Worm (Caenorhabditis elegans) whole organism, L1 larva: ENCODE data around the gene R10E9.3.
A peak's percentile ranks its signal among the peaks of the same experiment; 100 is the strongest.

Experiments used
- C04F5.9 ChIP-seq: sonication (generic microtip); optimal IDR thresholded peaks from 2 replicates; lab custom pipeline; 2016; ENCODE audit warnings: missing genetic modification characterization, missing compliant biosample characterization
- C16A3.4 ChIP-seq: fragments of 150-350 bp; optimal IDR thresholded peaks from 2 replicates; lab custom pipeline; 2014; ENCODE audit warnings: missing biosample characterization, missing genetic modification characterization
- C34B4.2 ChIP-seq: sonication (generic microtip); optimal IDR thresholded peaks from 2 replicates; lab custom pipeline; 2017; ENCODE audit warnings: mild to moderate bottlenecking, missing genetic modification characterization, missing compliant biosample characterization
- Y116A8C.19 ChIP-seq: sonication (generic microtip); optimal IDR thresholded peaks from 2 replicates; lab custom pipeline; 2016; ENCODE audit warnings: missing compliant biosample characterization, missing genetic modification characterization, borderline replicate concordance
- aly-2 ChIP-seq: fragments of 150-350 bp; optimal IDR thresholded peaks from 2 replicates; lab custom pipeline; 2014; ENCODE audit warnings: missing biosample characterization, missing genetic modification characterization
- blmp-1 ChIP-seq: fragments of 150-350 bp; optimal IDR thresholded peaks from 2 replicates; lab custom pipeline; 2014; ENCODE audit warnings: missing biosample characterization, missing genetic modification characterization
- ceh-8 ChIP-seq: fragments of 200-800 bp; sonication (Bioruptor generic); optimal IDR thresholded peaks from 2 replicates; lab custom pipeline; 2018; ENCODE audit warnings: mild to moderate bottlenecking, missing genetic modification characterization, moderate library complexity, missing compliant biosample characterization
- ces-1 ChIP-seq: fragments of 150-350 bp; optimal IDR thresholded peaks from 2 replicates; lab custom pipeline; 2014; ENCODE audit warnings: missing biosample characterization, missing genetic modification reagents, missing genetic modification characterization
- dpl-1 ChIP-seq, 3 experiments: fragments of 150-350 bp in 2 of 3; sonication (generic microtip) in 1 of 3; optimal IDR thresholded peaks; 2 replicates each; lab custom pipeline; 2014 to 2017; ENCODE audit warnings: missing biosample characterization in 3 of 3, missing genetic modification characterization in 3 of 3, missing genetic modification reagents in 3 of 3
- dsc-1 ChIP-seq: sonication (generic microtip); optimal IDR thresholded peaks from 2 replicates; lab custom pipeline; 2016; ENCODE audit warnings: mild to moderate bottlenecking, missing genetic modification characterization, missing compliant biosample characterization
- efl-1 ChIP-seq, 4 experiments: fragments of 150-350 bp; optimal IDR thresholded peaks in 3 of 4; peaks in 1 of 4; 1 replicate in 1 of 4; 2 replicates in 3 of 4; lab custom pipeline; 2014; ENCODE audit warnings: missing biosample characterization in 2 of 4, missing genetic modification characterization in 2 of 4, missing genetic modification reagents in 2 of 4
- egl-13 ChIP-seq: sonication (generic microtip); optimal IDR thresholded peaks from 2 replicates; lab custom pipeline; 2016; ENCODE audit warnings: missing genotype, missing genetic modification reagents, missing genetic modification characterization, missing compliant biosample characterization
- elt-2 ChIP-seq: sonication (generic microtip); optimal IDR thresholded peaks from 2 replicates; lab custom pipeline; 2016; ENCODE audit warnings: missing genetic modification characterization, mild to moderate bottlenecking, inconsistent platforms, missing compliant biosample characterization, missing genetic modification reagents
- elt-3 ChIP-seq, 6 experiments: fragments of 150-350 bp in 1 of 6; sonication (generic microtip); optimal IDR thresholded peaks; 2 replicates each; lab custom pipeline; 2017 to 2018; ENCODE audit warnings: missing biosample characterization in 6 of 6, missing genetic modification characterization in 6 of 6, inconsistent platforms in 1 of 6
- ets-5 ChIP-seq: fragments of 200-800 bp; sonication (Bioruptor generic); IDR thresholded peaks from 2 replicates; pipeline ENCODE4 v1.3.6; 2022; ENCODE audit warnings: missing genetic modification characterization, missing compliant biosample characterization
- fkh-10 ChIP-seq: sonication (generic microtip); optimal IDR thresholded peaks from 2 replicates; lab custom pipeline; 2017; ENCODE audit warnings: missing biosample characterization, missing genetic modification reagents, missing genetic modification characterization
- fkh-4 ChIP-seq: sonication (generic microtip); optimal IDR thresholded peaks from 2 replicates; lab custom pipeline; 2016; ENCODE audit warnings: missing compliant biosample characterization, missing genetic modification characterization, borderline replicate concordance
- fos-1 ChIP-seq: fragments of 150-350 bp; optimal IDR thresholded peaks from 2 replicates; lab custom pipeline; 2014; ENCODE audit warnings: missing biosample characterization, missing genetic modification characterization
- hlh-4 ChIP-seq: sonication (generic microtip); optimal IDR thresholded peaks from 2 replicates; lab custom pipeline; 2016; ENCODE audit warnings: mild to moderate bottlenecking, missing genetic modification characterization, missing compliant biosample characterization
- hpl-2 ChIP-seq: fragments of 150-350 bp; optimal IDR thresholded peaks from 2 replicates; lab custom pipeline; 2014; ENCODE audit warnings: missing biosample characterization, missing genetic modification reagents, missing genetic modification characterization
- irx-1 ChIP-seq: sonication (generic microtip); optimal IDR thresholded peaks from 2 replicates; lab custom pipeline; 2016; ENCODE audit warnings: missing genetic modification characterization, missing compliant biosample characterization
- jun-1 ChIP-seq: fragments of 150-350 bp; optimal IDR thresholded peaks from 2 replicates; lab custom pipeline; 2014; ENCODE audit warnings: missing biosample characterization, missing genetic modification reagents, missing genetic modification characterization
- lin-13 ChIP-seq: fragments of 150-350 bp; optimal IDR thresholded peaks from 2 replicates; lab custom pipeline; 2014; ENCODE audit warnings: missing biosample characterization, missing genetic modification reagents, missing genetic modification characterization
- lin-15B ChIP-seq: fragments of 150-350 bp; sonication (generic microtip); optimal IDR thresholded peaks from 3 replicates; lab custom pipeline; 2014; ENCODE audit warnings: missing biosample characterization, missing genetic modification characterization
- lin-35 ChIP-seq, 2 experiments: fragments of 150-350 bp; optimal IDR thresholded peaks; 2 replicates each; lab custom pipeline; 2014; ENCODE audit warnings: missing biosample characterization in 2 of 2, missing genetic modification characterization in 2 of 2, missing genetic modification reagents in 2 of 2
- lin-39 ChIP-seq: fragments of 150-350 bp; optimal IDR thresholded peaks from 2 replicates; lab custom pipeline; 2014; ENCODE audit warnings: missing biosample characterization, missing genetic modification reagents, missing genetic modification characterization
- lsy-2 ChIP-seq, 2 experiments: fragments of 150-350 bp; optimal IDR thresholded peaks; 2 replicates each; lab custom pipeline; 2014; ENCODE audit warnings: missing biosample characterization in 2 of 2, missing genetic modification characterization in 2 of 2
- mep-1 ChIP-seq: fragments of 150-350 bp; optimal IDR thresholded peaks from 2 replicates; lab custom pipeline; 2014; ENCODE audit warnings: missing biosample characterization, missing genetic modification characterization
- nhr-11 ChIP-seq: fragments of 150-350 bp; optimal IDR thresholded peaks from 2 replicates; lab custom pipeline; 2014; ENCODE audit warnings: missing biosample characterization, missing genetic modification characterization
- nhr-12 ChIP-seq: sonication (generic microtip); optimal IDR thresholded peaks from 2 replicates; lab custom pipeline; 2017; ENCODE audit warnings: missing biosample characterization, missing genetic modification characterization
- nhr-19 ChIP-seq: fragments of 200-800 bp; sonication (Bioruptor generic); conservative IDR thresholded peaks from 2 replicates; pipeline ENCODE4 v1.3.6; 2022; ENCODE audit warnings: missing genetic modification characterization, missing compliant biosample characterization
- nhr-20 ChIP-seq: sonication (generic microtip); optimal IDR thresholded peaks from 2 replicates; lab custom pipeline; 2016; ENCODE audit warnings: mild to moderate bottlenecking, missing genetic modification characterization, missing compliant biosample characterization
- nhr-237 ChIP-seq: fragments of 150-350 bp; optimal IDR thresholded peaks from 2 replicates; lab custom pipeline; 2014; ENCODE audit warnings: missing biosample characterization, missing genetic modification characterization
- nhr-28 ChIP-seq: fragments of 150-350 bp; optimal IDR thresholded peaks from 2 replicates; lab custom pipeline; 2014; ENCODE audit warnings: missing biosample characterization, missing genetic modification characterization
- nhr-47 ChIP-seq: sonication (generic microtip); optimal IDR thresholded peaks from 2 replicates; lab custom pipeline; 2016; ENCODE audit warnings: mild to moderate bottlenecking, missing genetic modification characterization, moderate library complexity, missing compliant biosample characterization
- nhr-77 ChIP-seq: fragments of 150-350 bp; optimal IDR thresholded peaks from 2 replicates; lab custom pipeline; 2014; ENCODE audit warnings: missing biosample characterization, missing genetic modification characterization
- nhr-85 ChIP-seq: sonication (generic microtip); peaks from one replicate; lab custom pipeline; 2016; ENCODE audit warnings: missing genetic modification characterization, inconsistent platforms, missing compliant biosample characterization
- pag-3 ChIP-seq: sonication (generic microtip); optimal IDR thresholded peaks from 2 replicates; lab custom pipeline; 2017; ENCODE audit warnings: missing genetic modification characterization, mild to moderate bottlenecking, missing compliant biosample characterization, antibody characterized with exemption, borderline replicate concordance; ENCODE audit not compliant: insufficient read depth
- rnt-1 ChIP-seq: sonication (generic microtip); optimal IDR thresholded peaks from 2 replicates; lab custom pipeline; 2016; ENCODE audit warnings: mild to moderate bottlenecking, missing genetic modification characterization, moderate library complexity, missing compliant biosample characterization
- snpc-4 ChIP-seq: fragments of 150-350 bp; optimal IDR thresholded peaks from 2 replicates; lab custom pipeline; 2014; ENCODE audit warnings: missing biosample characterization, missing genetic modification characterization
- sox-4 ChIP-seq: sonication (generic microtip); optimal IDR thresholded peaks from 2 replicates; lab custom pipeline; 2016; ENCODE audit warnings: missing genetic modification characterization, missing compliant biosample characterization
- sptf-1 ChIP-seq: fragments of 150-350 bp; optimal IDR thresholded peaks from 2 replicates; lab custom pipeline; 2014; ENCODE audit warnings: missing biosample characterization, missing genetic modification characterization
- sup-37 ChIP-seq: fragments of 200-800 bp; sonication (Bioruptor generic); optimal IDR thresholded peaks from 2 replicates; lab custom pipeline; 2018; ENCODE audit warnings: mild to moderate bottlenecking, missing genetic modification characterization, missing compliant biosample characterization
- tbx-2 ChIP-seq: sonication (generic microtip); optimal IDR thresholded peaks from 2 replicates; lab custom pipeline; 2016; ENCODE audit warnings: missing genetic modification characterization, missing compliant biosample characterization
- tlp-1 ChIP-seq: fragments of 150-350 bp; optimal IDR thresholded peaks from 2 replicates; lab custom pipeline; 2014; ENCODE audit warnings: missing biosample characterization, missing genetic modification characterization
- unc-30 ChIP-seq: sonication (generic microtip); optimal IDR thresholded peaks from 2 replicates; lab custom pipeline; 2017; ENCODE audit warnings: missing biosample characterization, missing genetic modification characterization
- unc-62 ChIP-seq: fragments of 150-350 bp; optimal IDR thresholded peaks from 2 replicates; lab custom pipeline; 2014; ENCODE audit warnings: missing biosample characterization, missing genetic modification reagents, missing genetic modification characterization
- unc-86 ChIP-seq: sonication (generic microtip); optimal IDR thresholded peaks from 2 replicates; lab custom pipeline; 2016; ENCODE audit warnings: missing genetic modification characterization, missing compliant biosample characterization
- unc-98 ChIP-seq: fragments of 200-800 bp; sonication (Bioruptor generic); IDR thresholded peaks from 2 replicates; pipeline ENCODE4 v1.3.6; 2022; ENCODE audit warnings: missing genetic modification characterization, missing compliant biosample characterization
- vab-15 ChIP-seq: sonication (generic microtip); optimal IDR thresholded peaks from 2 replicates; lab custom pipeline; 2017; ENCODE audit warnings: missing genotype, mild to moderate bottlenecking, missing genetic modification characterization, missing compliant biosample characterization
- xbp-1 ChIP-seq: sonication (generic microtip); optimal IDR thresholded peaks from 2 replicates; lab custom pipeline; 2016; ENCODE audit warnings: missing genetic modification characterization, missing compliant biosample characterization
- zag-1 ChIP-seq: fragments of 150-350 bp; optimal IDR thresholded peaks from 2 replicates; lab custom pipeline; 2014; ENCODE audit warnings: missing biosample characterization, missing genetic modification characterization
- zip-4 ChIP-seq: fragments of 200-800 bp; sonication (Bioruptor generic); optimal IDR thresholded peaks from 2 replicates; lab custom pipeline; 2018; ENCODE audit warnings: mild to moderate bottlenecking, missing genetic modification characterization, moderate library complexity, missing compliant biosample characterization
- ztf-4 ChIP-seq: fragments of 150-350 bp; optimal IDR thresholded peaks from 2 replicates; lab custom pipeline; 2014; ENCODE audit warnings: missing biosample characterization, missing genetic modification characterization

The R10E9.3 gene

ce11 chrIII:3952058-3952457 lies 8.0 kb upstream of the R10E9.3 start (continued):
- TF ChIP-seq nhr-237 (tag; lab: Kevin White, UChicago) = no peak
- no peak for TF ChIP-seq lin-39
- no peak for TF ChIP-seq ceh-8
- TF ChIP-seq lin-35 (GFP tag; optimal IDR thresholded peaks at IDR 0.05; lab: Kevin White, UChicago) = peak in 1 of 2 experiments; percentile 64
- no peak for TF ChIP-seq nhr-28 (tag; lab: Kevin White, UChicago)
- TF ChIP-seq nhr-85 (tag; lab: Kevin White, UChicago) = no peak
- no peak for TF ChIP-seq egl-13
- no peak for TF ChIP-seq zag-1
- no peak for TF ChIP-seq irx-1 (tag; lab: Kevin White, UChicago)
- TF ChIP-seq lin-15B (tag; lab: Kevin White, UChicago) = no peak
- peak in 1 of 6 experiments; percentile 33 for TF ChIP-seq elt-3 (tag; optimal IDR thresholded peaks at IDR 0.05; lab: Kevin White, UChicago)
- TF ChIP-seq lsy-2 (tag; optimal IDR thresholded peaks at IDR 0.05; lab: Kevin White, UChicago) = peak in 1 of 2 experiments; percentile 0
- TF ChIP-seq sptf-1 = no peak
- TF ChIP-seq C16A3.4 (tag; lab: Kevin White, UChicago) = peak; percentile 28
- peak; percentile 12 for TF ChIP-seq mep-1 (tag; lab: Kevin White, UChicago)
- no peak for TF ChIP-seq unc-62 (GFP tag; lab: Kevin White, UChicago)
- no peak for TF ChIP-seq vab-15
- no peak for TF ChIP-seq efl-1 (optimal IDR thresholded peaks at IDR 0.05; lab: Kevin White, UChicago)
- no peak for TF ChIP-seq efl-1 (GFP tag; optimal IDR thresholded peaks at IDR 0.05 in 1 of 2; lab: Kevin White, UChicago)
- no peak for TF ChIP-seq unc-30 (tag; lab: Kevin White, UChicago)
- TF ChIP-seq unc-98 (GFP tag; lab: Robert Waterston, UW) = no peak
- TF ChIP-seq sup-37 (GFP tag; lab: Kevin White, UChicago) = no peak
- TF ChIP-seq snpc-4 (tag; lab: Kevin White, UChicago) = no peak
- no peak for TF ChIP-seq C34B4.2
- no peak for TF ChIP-seq unc-86 (tag; lab: Kevin White, UChicago)
- TF ChIP-seq elt-2 (tag; lab: Kevin White, UChicago) = no peak
- TF ChIP-seq nhr-47 (tag; lab: Kevin White, UChicago) = no peak
- TF ChIP-seq lin-13 (GFP tag; lab: Kevin White, UChicago) = no peak
- no peak for TF ChIP-seq xbp-1 (tag; lab: Kevin White, UChicago)
- no peak for TF ChIP-seq tbx-2
- no peak for TF ChIP-seq tlp-1 (tag; lab: Kevin White, UChicago)
- TF ChIP-seq Y116A8C.19 (tag; lab: Kevin White, UChicago) = no peak
- no peak for TF ChIP-seq nhr-77 (tag; lab: Kevin White, UChicago)
- no peak for TF ChIP-seq ces-1 (GFP tag; lab: Kevin White, UChicago)
- no peak for TF ChIP-seq ets-5
- no peak for TF ChIP-seq fos-1 (tag; lab: Kevin White, UChicago)
- no peak for TF ChIP-seq nhr-19 (GFP tag; lab: Robert Waterston, UW)
- no peak for TF ChIP-seq hlh-4 (tag; lab: Kevin White, UChicago)
- no peak for TF ChIP-seq dsc-1
- TF ChIP-seq pag-3 (tag; lab: Kevin White, UChicago) = no peak
- TF ChIP-seq aly-2 (tag; lab: Kevin White, UChicago) = no peak
- TF ChIP-seq sox-4 (tag; lab: Kevin White, UChicago) = no peak
- peak; percentile 7 for TF ChIP-seq nhr-20 (tag; lab: Kevin White, UChicago)
- TF ChIP-seq rnt-1 (tag; lab: Kevin White, UChicago) = no peak
- no peak for TF ChIP-seq fkh-10 (GFP tag; lab: Kevin White, UChicago)
- TF ChIP-seq ztf-4 (tag; lab: Kevin White, UChicago) = no peak
- peak; percentile 91 for TF ChIP-seq blmp-1 (tag; lab: Kevin White, UChicago)
- TF ChIP-seq dpl-1 (GFP tag; optimal IDR thresholded peaks at IDR 0.05; lab: Kevin White, UChicago) = no peak
- TF ChIP-seq nhr-12 (tag; lab: Kevin White, UChicago) = no peak
- TF ChIP-seq nhr-11 (tag; lab: Kevin White, UChicago) = no peak
- no peak for TF ChIP-seq fkh-4 (tag; lab: Kevin White, UChicago)
- TF ChIP-seq jun-1 = no peak
- TF ChIP-seq hpl-2 = no peak
- no peak for TF ChIP-seq zip-4
- TF ChIP-seq C04F5.9 (tag; lab: Kevin White, UChicago) = no peak
